Fruit fly (Drosophila melanogaster) whole organism, embryonic: ENCODE data around the gene CG9643.

Source experiments
- BEAF-32 ChIP-seq: fragments of 200-800 bp; sonication (Bioruptor generic); optimal IDR thresholded peaks from 3 replicates; lab custom pipeline; 2017; ENCODE audit warnings: missing biosample characterization, missing genetic modification characterization, mild to moderate bottlenecking, moderate library complexity, missing genetic modification reagents
- Bdp1 ChIP-seq: fragments of 200-800 bp; sonication (Bioruptor generic); optimal IDR thresholded peaks from 3 replicates; lab custom pipeline; 2016; ENCODE audit warnings: missing biosample characterization, missing genetic modification characterization
- CG11504 ChIP-seq: fragments of 200-800 bp; sonication (Bioruptor generic); optimal IDR thresholded peaks from 3 replicates; lab custom pipeline; 2019; ENCODE audit warnings: missing biosample characterization, mild to moderate bottlenecking, missing genetic modification characterization, moderate library complexity
- CG12219 ChIP-seq: fragments of 200-800 bp; sonication (Bioruptor generic); optimal IDR thresholded peaks from 3 replicates; lab custom pipeline; 2018; ENCODE audit warnings: missing biosample characterization, mild to moderate bottlenecking, missing genetic modification characterization
- CG13894 ChIP-seq: fragments of 200-800 bp; sonication (Bioruptor generic); optimal IDR thresholded peaks from 3 replicates; lab custom pipeline; 2018; ENCODE audit warnings: missing biosample characterization, mild to moderate bottlenecking, missing genetic modification characterization, moderate library complexity
- CG14710 ChIP-seq: fragments of 200-800 bp; sonication (Bioruptor generic); optimal IDR thresholded peaks from 3 replicates; lab custom pipeline; 2019; ENCODE audit warnings: missing biosample characterization, mild to moderate bottlenecking, missing genetic modification characterization, moderate library complexity
- CG15011 ChIP-seq: fragments of 200-800 bp; sonication (Bioruptor generic); optimal IDR thresholded peaks from 3 replicates; lab custom pipeline; 2018; ENCODE audit warnings: missing biosample characterization, mild to moderate bottlenecking, missing genetic modification characterization
- CG15073 ChIP-seq: fragments of 200-800 bp; sonication (Bioruptor generic); optimal IDR thresholded peaks from 2 replicates; lab custom pipeline; 2016; ENCODE audit warnings: missing biosample characterization, missing genetic modification characterization
- CG1603 ChIP-seq: fragments of 200-800 bp; sonication (Bioruptor generic); optimal IDR thresholded peaks from 2 replicates; lab custom pipeline; 2019; ENCODE audit warnings: missing biosample characterization, mild to moderate bottlenecking, missing genetic modification characterization, moderate library complexity
- CG2116 ChIP-seq: fragments of 200-800 bp; sonication (Bioruptor generic); optimal IDR thresholded peaks from 3 replicates; lab custom pipeline; 2018; ENCODE audit warnings: missing biosample characterization, mild to moderate bottlenecking, missing genetic modification characterization
- CG6272 ChIP-seq: fragments of 200-800 bp; sonication (Bioruptor generic); IDR thresholded peaks from 2 replicates; pipeline ENCODE4 v1.3.6; 2022; ENCODE audit warnings: missing biosample characterization, missing genetic modification characterization
- CG6654 ChIP-seq: fragments of 200-800 bp; sonication (Bioruptor generic); optimal IDR thresholded peaks from 2 replicates; lab custom pipeline; 2017; ENCODE audit warnings: missing biosample characterization, mild to moderate bottlenecking, missing genetic modification characterization
- CG7357 ChIP-seq: fragments of 200-800 bp; sonication (Bioruptor generic); IDR thresholded peaks from 3 replicates; pipeline ENCODE4 v1.3.6; 2022; ENCODE audit warnings: missing biosample characterization, missing genetic modification characterization
- CG8290 ChIP-seq, 3 experiments: fragments of 200-800 bp; sonication (Bioruptor generic); optimal IDR thresholded peaks; 2 replicates each; lab custom pipeline; 2016 to 2019; ENCODE audit warnings: missing biosample characterization in 3 of 3, missing genetic modification characterization in 3 of 3, mild to moderate bottlenecking in 2 of 3, moderate library complexity in 1 of 3
- CG8944 ChIP-seq: fragments of 200-800 bp; sonication (Bioruptor generic); optimal IDR thresholded peaks from 3 replicates; lab custom pipeline; 2016; ENCODE audit warnings: missing biosample characterization, missing genetic modification characterization
- CG9727 ChIP-seq: fragments of 200-800 bp; sonication (Bioruptor generic); optimal IDR thresholded peaks from 3 replicates; lab custom pipeline; 2017; ENCODE audit warnings: missing biosample characterization, mild to moderate bottlenecking, missing genetic modification characterization
- CG9817 ChIP-seq: fragments of 200-800 bp; sonication (Bioruptor generic); optimal IDR thresholded peaks from 2 replicates; lab custom pipeline; 2018; ENCODE audit warnings: missing biosample characterization, mild to moderate bottlenecking, missing genetic modification characterization, moderate library complexity
- CkIIα-i1 ChIP-seq: fragments of 200-800 bp; sonication (Bioruptor generic); IDR thresholded peaks from 2 replicates; pipeline ENCODE4 v1.3.6; 2022; ENCODE audit warnings: missing biosample characterization, missing genetic modification characterization
- Dek ChIP-seq: fragments of 200-800 bp; sonication (Bioruptor generic); optimal IDR thresholded peaks from 3 replicates; lab custom pipeline; 2019; ENCODE audit warnings: missing biosample characterization, mild to moderate bottlenecking, missing genetic modification characterization, moderate library complexity
- Elba2 ChIP-seq: fragments of 200-800 bp; sonication (Bioruptor generic); optimal IDR thresholded peaks from 3 replicates; lab custom pipeline; 2016; ENCODE audit warnings: missing biosample characterization, missing genetic modification characterization
- Gsc ChIP-seq: fragments of 200-800 bp; sonication (Bioruptor generic); IDR thresholded peaks from 2 replicates; pipeline ENCODE4 v1.3.6; 2022; ENCODE audit warnings: missing biosample characterization, missing genetic modification characterization
- Gug ChIP-seq: fragments of 200-800 bp; sonication (Bioruptor generic); IDR thresholded peaks from 4 replicates; pipeline ENCODE4 v1.3.6; 2022; ENCODE audit warnings: missing biosample characterization, missing genetic modification characterization
- Hmx ChIP-seq: fragments of 200-800 bp; sonication (Bioruptor generic); optimal IDR thresholded peaks from 2 replicates; lab custom pipeline; 2016; ENCODE audit warnings: missing biosample characterization, missing genetic modification characterization
- MTF-1 ChIP-seq: fragments of 200-800 bp; sonication (Bioruptor generic); optimal IDR thresholded peaks from 2 replicates; lab custom pipeline; 2018; ENCODE audit warnings: missing biosample characterization, mild to moderate bottlenecking, missing genetic modification characterization, borderline replicate concordance
- NFAT ChIP-seq: fragments of 200-800 bp; sonication (Bioruptor generic); IDR thresholded peaks from 2 replicates; pipeline ENCODE4 v1.3.6; 2022; ENCODE audit warnings: missing biosample characterization, missing genetic modification characterization
- Side ChIP-seq: fragments of 200-800 bp; sonication (Bioruptor generic); optimal IDR thresholded peaks from 2 replicates; lab custom pipeline; 2016; ENCODE audit warnings: missing biosample characterization, missing genetic modification characterization
- Sin3A ChIP-seq: fragments of >200 bp; optimal IDR thresholded peaks from 2 replicates; lab custom pipeline; 2018
- Sox100B ChIP-seq: fragments of 200-800 bp; sonication (Bioruptor generic); optimal IDR thresholded peaks from 3 replicates; lab custom pipeline; 2018; ENCODE audit warnings: missing biosample characterization, mild to moderate bottlenecking, missing genetic modification characterization
- Taf1 ChIP-seq: fragments of 200-800 bp; sonication (Bioruptor generic); IDR thresholded peaks from 2 replicates; pipeline ENCODE4 v1.3.6; 2022; ENCODE audit warnings: missing biosample characterization, missing genetic modification characterization
- al ChIP-seq: fragments of 200-800 bp; sonication (Bioruptor generic); IDR thresholded peaks from 2 replicates; pipeline ENCODE4 v1.3.6; 2022; ENCODE audit warnings: missing biosample characterization, missing genetic modification characterization
- bsh ChIP-seq, 2 experiments: fragments of 200-800 bp; sonication (Bioruptor generic); optimal IDR thresholded peaks; 2 replicates each; lab custom pipeline; 2017 to 2018; ENCODE audit warnings: mild to moderate bottlenecking in 2 of 2, missing biosample characterization in 2 of 2, missing genetic modification characterization in 2 of 2, moderate library complexity in 1 of 2
- croc ChIP-seq: fragments of 200-800 bp; sonication (Bioruptor generic); conservative IDR thresholded peaks from 3 replicates; pipeline ENCODE4 v1.3.6; 2022; ENCODE audit warnings: missing biosample characterization, missing genetic modification characterization
- dimm ChIP-seq: fragments of 200-800 bp; sonication (Bioruptor generic); IDR thresholded peaks from 2 replicates; pipeline ENCODE4 v1.3.6; 2022; ENCODE audit warnings: missing biosample characterization, missing genetic modification characterization
- dm ChIP-seq: fragments of 200-800 bp; sonication (Bioruptor generic); optimal IDR thresholded peaks from 3 replicates; lab custom pipeline; 2016; ENCODE audit warnings: missing biosample characterization, missing genetic modification characterization
- dpn ChIP-seq, 2 experiments: fragments of 200-800 bp; sonication (Bioruptor generic); optimal IDR thresholded peaks; 3 replicates each; lab custom pipeline; 2016; ENCODE audit warnings: missing biosample characterization in 2 of 2, missing genetic modification characterization in 2 of 2
- hbn ChIP-seq: fragments of 200-800 bp; sonication (Bioruptor generic); IDR thresholded peaks from 2 replicates; pipeline ENCODE4 v1.3.6; 2022; ENCODE audit warnings: missing biosample characterization, missing genetic modification characterization; ENCODE audit not compliant: partially characterized antibody
- insv ChIP-seq, 2 experiments: fragments of 200-800 bp; sonication (Bioruptor generic); optimal IDR thresholded peaks; 3 replicates each; lab custom pipeline; 2016 to 2018; ENCODE audit warnings: missing biosample characterization in 2 of 2, missing genetic modification characterization in 2 of 2
- kni ChIP-seq: fragments of 200-800 bp; sonication (Bioruptor generic); optimal IDR thresholded peaks from 3 replicates; lab custom pipeline; 2017; ENCODE audit warnings: mild to moderate bottlenecking, missing biosample characterization, missing genetic modification reagents, missing genetic modification characterization
- maf-S ChIP-seq: fragments of 200-800 bp; sonication (Bioruptor generic); optimal IDR thresholded peaks from 2 replicates; lab custom pipeline; 2016; ENCODE audit warnings: missing biosample characterization, missing genetic modification characterization
- p53 ChIP-seq: fragments of 200-800 bp; sonication (Bioruptor generic); optimal IDR thresholded peaks from 2 replicates; lab custom pipeline; 2016; ENCODE audit warnings: missing biosample characterization, missing genetic modification characterization
- phol ChIP-seq: fragments of 200-800 bp; sonication (Bioruptor generic); optimal IDR thresholded peaks from 3 replicates; lab custom pipeline; 2018; ENCODE audit warnings: missing biosample characterization, mild to moderate bottlenecking, missing genetic modification characterization, moderate library complexity
- rib ChIP-seq: fragments of 200-800 bp; sonication (Bioruptor generic); IDR thresholded peaks from 2 replicates; pipeline ENCODE4 v1.3.6; 2022; ENCODE audit warnings: missing biosample characterization, missing genetic modification characterization
- sna ChIP-seq: fragments of 200-800 bp; sonication (Bioruptor generic); IDR thresholded peaks from 2 replicates; pipeline ENCODE4 v1.3.6; 2022; ENCODE audit warnings: missing biosample characterization, missing genetic modification characterization; ENCODE audit not compliant: partially characterized antibody
- stc ChIP-seq: fragments of 200-800 bp; sonication (Bioruptor generic); IDR thresholded peaks from 2 replicates; pipeline ENCODE4 v1.3.6; 2022; ENCODE audit warnings: missing biosample characterization, missing genetic modification characterization
- tgo ChIP-seq: fragments of 200-800 bp; sonication (Bioruptor generic); IDR thresholded peaks from 3 replicates; pipeline ENCODE4 v1.3.6; 2022; ENCODE audit warnings: missing biosample characterization, missing genetic modification characterization
- ttk ChIP-seq: fragments of 200-800 bp; sonication (Bioruptor generic); IDR thresholded peaks from 2 replicates; pipeline ENCODE4 v2.1.2; 2022; ENCODE audit warnings: missing biosample characterization, missing genetic modification characterization
- zen2 ChIP-seq: fragments of 200-800 bp; sonication (Bioruptor generic); IDR thresholded peaks from 3 replicates; pipeline ENCODE4 v1.3.6; 2022; ENCODE audit warnings: missing biosample characterization, missing genetic modification characterization; ENCODE audit not compliant: partially characterized antibody
- zfh1 ChIP-seq: fragments of 200-800 bp; sonication (Bioruptor generic); IDR thresholded peaks from 3 replicates; pipeline ENCODE4 v1.3.6; 2022; ENCODE audit warnings: missing biosample characterization, missing genetic modification characterization
- zfh2 ChIP-seq: fragments of 200-800 bp; sonication (Bioruptor generic); optimal IDR thresholded peaks from 2 replicates; lab custom pipeline; 2016; ENCODE audit warnings: missing biosample characterization, missing genetic modification characterization

The CG9643 gene

dm6 chr2L:2972439-2972936 lies 6.6 kb downstream of the CG9643 start, which contains the start of the genes Rrp1 and gammaTub23C (continued):
- peak; percentile 85 for TF ChIP-seq Dek (tag; lab: Kevin White, UChicago)
- no peak for TF ChIP-seq p53 (GFP tag; lab: Kevin White, UChicago)
- peak; percentile 80 for TF ChIP-seq CG6654
- TF ChIP-seq CG9727 (GFP tag; lab: Kevin White, UChicago), result peak; percentile 95
- no peak for TF ChIP-seq CkIIα-i1 (GFP tag; lab: Robert Waterston, UW)
- TF ChIP-seq sna, result no peak
- peak; percentile 63 for TF ChIP-seq Side (GFP tag; lab: Kevin White, UChicago)
- peak; percentile 87 for TF ChIP-seq al (GFP tag; lab: Robert Waterston, UW)
- TF ChIP-seq Elba2 (GFP tag; lab: Kevin White, UChicago), result peak; percentile 36
- TF ChIP-seq CG13894 (tag; lab: Kevin White, UChicago), result peak; percentile 53
- TF ChIP-seq CG15073 (GFP tag; lab: Kevin White, UChicago), result peak; percentile 67
- TF ChIP-seq CG15011 (GFP tag; lab: Kevin White, UChicago), result peak; percentile 87
- peak in 1 of 2 experiments; percentile 74 for TF ChIP-seq insv (GFP tag; optimal IDR thresholded peaks at IDR 0.05; lab: Kevin White, UChicago)
- TF ChIP-seq dimm (GFP tag; lab: Robert Waterston, UW), result 0 out of 2 replicates have a peak, but pooled peaks have one; percentile 24
- peak; percentile 90 for TF ChIP-seq CG9817 (tag; lab: Kevin White, UChicago)
- peak; percentile 42; the same call in 1 of the 2 replicates for TF ChIP-seq Taf1 (GFP tag; lab: Robert Waterston, UW)
- peak; percentile 70 for TF ChIP-seq zfh1 (GFP tag; lab: Robert Waterston, UW)
- peak; percentile 63 for TF ChIP-seq Hmx
- peak; percentile 74 for TF ChIP-seq NFAT (GFP tag; lab: Robert Waterston, UW)
- TF ChIP-seq zfh2 (GFP tag; lab: Kevin White, UChicago), result peak; percentile 78
- peak; percentile 96 for TF ChIP-seq CG14710
- peak; percentile 42; the same call in 1 of the 2 replicates for TF ChIP-seq stc
- peak; percentile 91 for TF ChIP-seq CG11504 (tag; lab: Kevin White, UChicago)
- TF ChIP-seq CG8944 (GFP tag; lab: Kevin White, UChicago), result peak; percentile 63
- peak; percentile 57 for TF ChIP-seq Bdp1 (GFP tag; lab: Kevin White, UChicago)
- peak; percentile 83 for TF ChIP-seq CG2116 (GFP tag; lab: Kevin White, UChicago)
- peak; percentile 63 for TF ChIP-seq maf-S (GFP tag; lab: Kevin White, UChicago)
- TF ChIP-seq MTF-1, result peak; percentile 43
- TF ChIP-seq CG6272, result peak; percentile 79; the same call in 1 of the 2 replicates
- TF ChIP-seq CG7357 (GFP tag; lab: Robert Waterston, UW), result peak; percentile 70
- peak; percentile 86 for TF ChIP-seq tgo (GFP tag; lab: Robert Waterston, UW)
- TF ChIP-seq croc (GFP tag; lab: Robert Waterston, UW), result peak; percentile 85
- peak; percentile 53; the same call in 1 of the 2 replicates for TF ChIP-seq Gsc
- TF ChIP-seq dm (GFP tag; lab: Kevin White, UChicago), result peak; percentile 40
- peak; percentile 85 for TF ChIP-seq kni (GFP tag; lab: Kevin White, UChicago)
- peak; percentile 80 for TF ChIP-seq ttk (GFP tag; lab: Robert Waterston, UW)
- peak; percentile 88 for TF ChIP-seq Gug (GFP tag; lab: Robert Waterston, UW)
- TF ChIP-seq Sin3A (lab: Kevin White, UChicago), result peak; percentile 75
- peak; percentile 34 for TF ChIP-seq CG1603 (tag; lab: Kevin White, UChicago)
- peak; percentile 81 to 89 for TF ChIP-seq dpn (GFP tag; optimal IDR thresholded peaks at IDR 0.05; lab: Kevin White, UChicago)
- peak; percentile 82 for TF ChIP-seq CG8290 (GFP tag; optimal IDR thresholded peaks at IDR 0.05; lab: Kevin White, UChicago)
- TF ChIP-seq CG8290 (tag; optimal IDR thresholded peaks at IDR 0.05; lab: Kevin White, UChicago), result peak in 1 of 2 experiments; percentile 60
- TF ChIP-seq phol, result peak; percentile 96
- no peak for TF ChIP-seq hbn (GFP tag; lab: Robert Waterston, UW)
- TF ChIP-seq bsh (GFP tag; optimal IDR thresholded peaks at IDR 0.05; lab: Kevin White, UChicago), result peak; percentile 71 to 83
- TF ChIP-seq CG12219, result peak; percentile 69
- peak; percentile 95 for TF ChIP-seq Sox100B (GFP tag; lab: Kevin White, UChicago)
- peak; percentile 62 for TF ChIP-seq BEAF-32 (GFP tag; lab: Kevin White, UChicago)
- TF ChIP-seq zen2, result no peak
- peak; percentile 67; the same call in 1 of the 2 replicates for TF ChIP-seq rib (GFP tag; lab: Robert Waterston, UW)
